Worm (Caenorhabditis elegans) whole organism, L4 larva: Measurements from ENCODE around the gene Y38C1AA.7.
A peak's percentile ranks its signal among the peaks of the same experiment; 100 is the strongest.
"Not testable (repeated sequence)": the region's sequence is repeated elsewhere in the genome, so short reads cannot be mapped to it uniquely, and the experiment has no call there.

Experiments
- D1046.2 ChIP-seq: fragments of 200-800 bp; sonication (Bioruptor generic); IDR thresholded peaks from 2 replicates; pipeline ENCODE4 v1.3.6; 2022; ENCODE audit warnings: missing genetic modification characterization, missing compliant biosample characterization
- F26F4.8 ChIP-seq: fragments of 200-800 bp; sonication (Bioruptor generic); conservative IDR thresholded peaks from 2 replicates; pipeline ENCODE4 v1.3.6; 2022; ENCODE audit warnings: missing genetic modification characterization, missing compliant biosample characterization
- F49E8.2 ChIP-seq: sonication (generic microtip); optimal IDR thresholded peaks from 2 replicates; lab custom pipeline; 2016; ENCODE audit warnings: missing compliant biosample characterization, mild to moderate bottlenecking, missing genetic modification characterization, borderline replicate concordance
- Y5F2A.4 ChIP-seq: fragments of 200-800 bp; sonication (Bioruptor generic); optimal IDR thresholded peaks from 2 replicates; lab custom pipeline; 2018; ENCODE audit warnings: mild to moderate bottlenecking, missing genetic modification characterization, missing compliant biosample characterization
- Y75B8A.6 ChIP-seq: fragments of 200-800 bp; sonication (Bioruptor generic); IDR thresholded peaks from 2 replicates; pipeline ENCODE4 v1.3.6; 2022; ENCODE audit warnings: missing genetic modification reagents, missing genetic modification characterization, missing compliant biosample characterization
- ZK546.5 ChIP-seq, 2 experiments: sonication (generic microtip); optimal IDR thresholded peaks; 2 replicates each; lab custom pipeline; 2017; ENCODE audit warnings: missing biosample characterization in 2 of 2, missing genetic modification characterization in 2 of 2
- aha-1 ChIP-seq: fragments of 150-350 bp; peaks from one replicate; lab custom pipeline; 2014; ENCODE audit warnings: missing biosample characterization, missing genetic modification characterization
- aly-2 ChIP-seq: sonication (generic microtip); optimal IDR thresholded peaks from 2 replicates; lab custom pipeline; 2018; ENCODE audit warnings: missing biosample characterization, missing genetic modification characterization
- ceh-82 ChIP-seq: sonication (generic microtip); optimal IDR thresholded peaks from 2 replicates; lab custom pipeline; 2017; ENCODE audit warnings: missing biosample characterization, missing genetic modification characterization
- ces-1 ChIP-seq: fragments of 150-350 bp; sonication (generic microtip); optimal IDR thresholded peaks from 4 replicates; lab custom pipeline; 2014; ENCODE audit warnings: missing biosample characterization, missing genetic modification reagents, missing genetic modification characterization
- ctbp-1 ChIP-seq: fragments of 200-800 bp; sonication (Bioruptor generic); IDR thresholded peaks from 2 replicates; pipeline ENCODE4 v1.3.6; 2022; ENCODE audit warnings: missing genetic modification reagents, missing genetic modification characterization, missing compliant biosample characterization
- dmd-6 ChIP-seq: fragments of 200-800 bp; sonication (Bioruptor generic); IDR thresholded peaks from 2 replicates; pipeline ENCODE4 v1.3.6; 2022; ENCODE audit warnings: missing genetic modification reagents, missing genetic modification characterization, missing compliant biosample characterization
- egl-27 ChIP-seq: sonication (generic microtip); optimal IDR thresholded peaks from 3 replicates; lab custom pipeline; 2017; ENCODE audit warnings: missing biosample characterization, missing genetic modification reagents, missing genetic modification characterization
- egl-43 ChIP-seq: fragments of 200-800 bp; sonication (Bioruptor generic); IDR thresholded peaks from 2 replicates; pipeline ENCODE4 v1.3.6; 2022; ENCODE audit warnings: missing genetic modification reagents, missing genetic modification characterization, missing compliant biosample characterization
- fos-1 ChIP-seq: fragments of 150-350 bp; optimal IDR thresholded peaks from 2 replicates; lab custom pipeline; 2014; ENCODE audit warnings: missing biosample characterization, missing genetic modification characterization
- gei-8 ChIP-seq: fragments of 200-800 bp; sonication (Bioruptor generic); optimal IDR thresholded peaks from 2 replicates; lab custom pipeline; 2018; ENCODE audit warnings: mild to moderate bottlenecking, missing genetic modification characterization, missing compliant biosample characterization
- hmg-1.1 ChIP-seq: fragments of 200-800 bp; sonication (Bioruptor generic); IDR thresholded peaks from 2 replicates; pipeline ENCODE4 v1.3.6; 2022; ENCODE audit warnings: missing genetic modification reagents, missing genetic modification characterization, missing compliant biosample characterization
- jun-1 ChIP-seq: fragments of 150-350 bp; optimal IDR thresholded peaks from 2 replicates; lab custom pipeline; 2014; ENCODE audit warnings: missing biosample characterization, missing genetic modification reagents, missing genetic modification characterization
- lim-7 ChIP-seq: fragments of 200-800 bp; sonication (Bioruptor generic); IDR thresholded peaks from 2 replicates; pipeline ENCODE4 v1.3.6; 2022; ENCODE audit warnings: missing genetic modification characterization, missing compliant biosample characterization
- lin-38 ChIP-seq: fragments of 200-800 bp; sonication (Bioruptor generic); IDR thresholded peaks from 2 replicates; pipeline ENCODE4 v1.3.6; 2022; ENCODE audit warnings: missing genetic modification reagents, missing genetic modification characterization, missing compliant biosample characterization
- madf-9 ChIP-seq: fragments of 200-800 bp; sonication (Bioruptor generic); conservative IDR thresholded peaks from 2 replicates; pipeline ENCODE4 v1.3.6; 2022; ENCODE audit warnings: missing genetic modification reagents, missing genetic modification characterization, missing compliant biosample characterization
- mxl-3 ChIP-seq: fragments of 200-800 bp; sonication (Bioruptor generic); optimal IDR thresholded peaks from 2 replicates; lab custom pipeline; 2018; ENCODE audit warnings: mild to moderate bottlenecking, missing genetic modification characterization, missing compliant biosample characterization
- nhr-28 ChIP-seq: fragments of 150-350 bp; optimal IDR thresholded peaks from 2 replicates; lab custom pipeline; 2014; ENCODE audit warnings: missing biosample characterization, missing genetic modification characterization
- nhr-6 ChIP-seq: fragments of 150-350 bp; optimal IDR thresholded peaks from 2 replicates; lab custom pipeline; 2014; ENCODE audit warnings: missing biosample characterization, missing genetic modification characterization
- nhr-76 ChIP-seq: fragments of 150-350 bp; optimal IDR thresholded peaks from 2 replicates; lab custom pipeline; 2014; ENCODE audit warnings: missing biosample characterization, missing genetic modification characterization
- php-3 ChIP-seq: fragments of 200-800 bp; sonication (Bioruptor generic); IDR thresholded peaks from 2 replicates; pipeline ENCODE4 v1.3.6; 2022; ENCODE audit warnings: missing genetic modification reagents, missing genetic modification characterization, missing compliant biosample characterization
- saeg-2 ChIP-seq: fragments of 200-800 bp; sonication (Bioruptor generic); IDR thresholded peaks from 2 replicates; pipeline ENCODE4 v1.3.6; 2022; ENCODE audit warnings: missing genetic modification reagents, missing genetic modification characterization, missing compliant biosample characterization
- sdz-12 ChIP-seq: fragments of 200-800 bp; sonication (Bioruptor generic); optimal IDR thresholded peaks from 2 replicates; lab custom pipeline; 2018; ENCODE audit warnings: mild to moderate bottlenecking, missing genetic modification characterization, missing compliant biosample characterization
- set-16 ChIP-seq: fragments of 200-800 bp; sonication (Bioruptor generic); IDR thresholded peaks from 2 replicates; pipeline ENCODE4 v1.3.6; 2022; ENCODE audit warnings: missing genetic modification reagents, missing genetic modification characterization, missing compliant biosample characterization
- spr-3 ChIP-seq: fragments of 200-800 bp; sonication (Bioruptor generic); optimal IDR thresholded peaks from 2 replicates; lab custom pipeline; 2018; ENCODE audit warnings: mild to moderate bottlenecking, missing genetic modification characterization, missing compliant biosample characterization
- tag-97 ChIP-seq: fragments of 200-800 bp; sonication (Bioruptor generic); IDR thresholded peaks from 2 replicates; pipeline ENCODE4 v1.3.6; 2022; ENCODE audit warnings: missing genetic modification characterization, missing compliant biosample characterization
- tra-1 ChIP-seq: fragments of 200-800 bp; sonication (Bioruptor generic); IDR thresholded peaks from 2 replicates; pipeline ENCODE4 v1.3.6; 2022; ENCODE audit warnings: missing genetic modification reagents, missing genetic modification characterization, missing compliant biosample characterization
- zag-1 ChIP-seq: fragments of 150-350 bp; optimal IDR thresholded peaks from 2 replicates; lab custom pipeline; 2014; ENCODE audit warnings: missing biosample characterization, missing genetic modification characterization
- zfp-2 ChIP-seq: sonication (generic microtip); optimal IDR thresholded peaks from 2 replicates; lab custom pipeline; 2016; ENCODE audit warnings: mild to moderate bottlenecking, missing genetic modification characterization, missing compliant biosample characterization
- zfp-3 ChIP-seq: fragments of 200-800 bp; sonication (Bioruptor generic); conservative IDR thresholded peaks from 2 replicates; pipeline ENCODE4 v1.3.6; 2022; ENCODE audit warnings: missing genetic modification reagents, missing genetic modification characterization, missing compliant biosample characterization
- ztf-7 ChIP-seq: fragments of 150-350 bp; optimal IDR thresholded peaks from 2 replicates; lab custom pipeline; 2014; ENCODE audit warnings: missing biosample characterization, missing genetic modification characterization

Y38C1AA.7 gene

ce11 chrIV:158662-159061, at the start of gene Y38C1AA.7:
TSS of gene Y38C1AA.7 (plus strand) at chrIV:158962.
- TF ChIP-seq zfp-3 (GFP tag; lab: Robert Waterston, UW) (no peak), nhr-6 (tag; lab: Kevin White, UChicago) (no peak), zag-1 (tag; lab: Kevin White, UChicago) (no peak), tag-97 (GFP tag; lab: Robert Waterston, UW) (no peak), nhr-76 (tag; lab: Kevin White, UChicago) (no peak), sdz-12 (GFP tag; lab: Kevin White, UChicago) (no peak), nhr-28 (no peak), ZK546.5 (tag; optimal IDR thresholded peaks at IDR 0.05; lab: Kevin White, UChicago) (no peak), mxl-3 (GFP tag; lab: Kevin White, UChicago) (no peak), ztf-7 (tag; lab: Kevin White, UChicago) (no peak), dmd-6 (no peak), ces-1 (no peak), egl-27 (tag; lab: Kevin White, UChicago) (no peak), lim-7 (GFP tag; lab: Robert Waterston, UW) (no peak), spr-3 (GFP tag; lab: Kevin White, UChicago) (no peak), D1046.2 (no peak), Y75B8A.6 (GFP tag; lab: Robert Waterston, UW) (no peak), tra-1 (no peak)

ce11 chrIV:109307-109706, 49.5 kb upstream of the Y38C1AA.7 start, which contains the start of gene B0545.4:
TSS of gene B0545.4 (minus strand) at chrIV:109407.
- TF ChIP-seq ceh-82 (tag; lab: Kevin White, UChicago): no peak

- not testable (repeated sequence) for TF ChIP-seq gei-8 (GFP tag; lab: Kevin White, UChicago); Y5F2A.4 (GFP tag; lab: Kevin White, UChicago); ctbp-1 (GFP tag; lab: Robert Waterston, UW)
Measured at ce11 chrIV:111377-111776, 47.4 kb upstream of the Y38C1AA.7 start, which contains the start of gene F29C4.4. TSS of gene F29C4.4 (plus strand) at chrIV:111677.

ce11 chrIV:118786-119185, 40.0 kb upstream of the Y38C1AA.7 start:
- TF ChIP-seq zfp-2 (tag; lab: Kevin White, UChicago): no peak
- no peak for TF ChIP-seq aha-1 (tag; lab: Kevin White, UChicago)
- TF ChIP-seq lin-38 (GFP tag; lab: Robert Waterston, UW): peak; percentile 38
- TF ChIP-seq F26F4.8: 0 out of 2 replicates have a peak, but pooled peaks have one; percentile 13

- TF ChIP-seq egl-43 (GFP tag; lab: Robert Waterston, UW) (no peak), fos-1 (tag; lab: Kevin White, UChicago) (no peak), saeg-2 (no peak), Y5F2A.4 (GFP tag; lab: Kevin White, UChicago) (no peak), dmd-6 (no peak), lim-7 (GFP tag; lab: Robert Waterston, UW) (no peak), jun-1 (tag; lab: Kevin White, UChicago) (no peak), mxl-3 (GFP tag; lab: Kevin White, UChicago) (no peak), set-16 (GFP tag; lab: Robert Waterston, UW) (no peak), hmg-1.1 (GFP tag; lab: Robert Waterston, UW) (no peak), F49E8.2 (tag; lab: Kevin White, UChicago) (no peak), aly-2 (tag; lab: Kevin White, UChicago) (no peak), php-3 (GFP tag; lab: Robert Waterston, UW) (no peak), madf-9 (no peak)
Measured at ce11 chrIV:119792-120191, 39.0 kb upstream of the Y38C1AA.7 start.
